Fruit fly (Drosophila melanogaster) whole organism, wandering third instar larva: ENCODE results near the gene trn.

Experiments
- Abd-B ChIP-seq: fragments of >200 bp; optimal IDR thresholded peaks from 2 replicates; lab custom pipeline; 2017; ENCODE audit warnings: missing biosample characterization, missing genetic modification characterization
- HLH106 ChIP-seq: fragments of 200-800 bp; optimal IDR thresholded peaks from 3 replicates; lab custom pipeline; 2019; ENCODE audit warnings: missing biosample characterization, mild to moderate bottlenecking, missing genetic modification characterization, moderate library complexity
- Hnf4 ChIP-seq: fragments of 200-800 bp; sonication (Bioruptor generic); optimal IDR thresholded peaks from 2 replicates; lab custom pipeline; 2016; ENCODE audit warnings: missing biosample characterization, mild to moderate bottlenecking, missing genetic modification characterization
- Hr78 ChIP-seq: fragments of >200 bp; optimal IDR thresholded peaks from 2 replicates; lab custom pipeline; 2017; ENCODE audit warnings: missing biosample characterization, missing genetic modification characterization
- br ChIP-seq: fragments of 200-800 bp; sonication (Bioruptor generic); optimal IDR thresholded peaks from 2 replicates; lab custom pipeline; 2016; ENCODE audit warnings: missing biosample characterization, missing genetic modification characterization
- dl ChIP-seq, 2 experiments: fragments of 175-275, 200-275 bp in 1 of 2; fragments of 200-275 bp in 1 of 2; sonication (Bioruptor generic); optimal IDR thresholded peaks; lab custom pipeline; 2018; ENCODE audit warnings: mild to moderate bottlenecking in 2 of 2, missing biosample characterization in 2 of 2, missing genetic modification characterization in 2 of 2, moderate library complexity in 2 of 2; ENCODE audit not compliant: partially characterized antibody in 2 of 2, insufficient read depth in 1 of 2
- dmrt93B ChIP-seq: fragments of 200-800 bp; sonication (Bioruptor generic); optimal IDR thresholded peaks from 2 replicates; lab custom pipeline; 2018; ENCODE audit warnings: missing biosample characterization, mild to moderate bottlenecking, missing genetic modification characterization
- h ChIP-seq: fragments of 200-800 bp; sonication (Bioruptor generic); optimal IDR thresholded peaks from 3 replicates; lab custom pipeline; 2016; ENCODE audit warnings: missing biosample characterization, mild to moderate bottlenecking, missing genetic modification characterization
- lola ChIP-seq: fragments of >200 bp; optimal IDR thresholded peaks from 2 replicates; lab custom pipeline; 2017; ENCODE audit warnings: missing biosample characterization, missing genetic modification characterization
- psq ChIP-seq: fragments of 200-800 bp; sonication (Bioruptor generic); optimal IDR thresholded peaks from 3 replicates; lab custom pipeline; 2017; ENCODE audit warnings: missing biosample characterization, mild to moderate bottlenecking, missing genetic modification characterization, moderate library complexity
- sv ChIP-seq: fragments of 200-800 bp; sonication (Bioruptor generic); optimal IDR thresholded peaks from 3 replicates; lab custom pipeline; 2016; ENCODE audit warnings: missing biosample characterization, missing genetic modification characterization
- usp ChIP-seq: fragments of >200 bp; optimal IDR thresholded peaks from 2 replicates; lab custom pipeline; 2017; ENCODE audit warnings: missing biosample characterization, missing genetic modification characterization

DNA sequence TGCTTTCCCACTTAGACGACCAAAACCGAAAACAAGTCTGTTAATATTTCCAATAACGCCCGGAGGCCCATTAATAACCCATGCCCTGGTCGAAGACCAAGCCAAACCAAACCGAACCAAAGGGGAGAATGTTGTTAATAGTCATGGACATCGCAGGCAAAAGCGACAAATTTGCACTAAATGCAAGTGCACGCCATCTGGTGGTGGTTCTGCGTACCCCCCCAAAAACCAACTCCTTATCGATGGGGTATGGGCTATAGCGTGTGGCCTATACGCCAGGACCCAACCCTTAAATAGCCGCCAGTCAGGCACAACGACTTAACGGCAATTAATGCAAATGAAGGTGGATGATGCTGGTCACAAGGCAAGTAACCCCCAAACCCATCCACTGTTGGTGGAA lies 32.4 kb downstream of the trn start:
- TF ChIP-seq lola (GFP tag; lab: Kevin White, UChicago) (no peak), usp (GFP tag; lab: Kevin White, UChicago) (no peak), dmrt93B (no peak), Hnf4 (GFP tag; lab: Kevin White, UChicago) (no peak), h (no peak), Hr78 (GFP tag; lab: Kevin White, UChicago) (no peak), sv (GFP tag; lab: Kevin White, UChicago) (no peak), br (no peak), Abd-B (no peak), psq (GFP tag; lab: Kevin White, UChicago) (no peak), HLH106 (tag; lab: Kevin White, UChicago) (no peak), dl (GFP tag; optimal IDR thresholded peaks at IDR 0.05; lab: Kevin White, UChicago; ENCODE audit: insufficient read depth in 1 of 2, partially characterized antibody in 2 of 2) (no peak)
